Worm (Caenorhabditis elegans): Measurements from ENCODE around the gene ncx-7.

DNA sequence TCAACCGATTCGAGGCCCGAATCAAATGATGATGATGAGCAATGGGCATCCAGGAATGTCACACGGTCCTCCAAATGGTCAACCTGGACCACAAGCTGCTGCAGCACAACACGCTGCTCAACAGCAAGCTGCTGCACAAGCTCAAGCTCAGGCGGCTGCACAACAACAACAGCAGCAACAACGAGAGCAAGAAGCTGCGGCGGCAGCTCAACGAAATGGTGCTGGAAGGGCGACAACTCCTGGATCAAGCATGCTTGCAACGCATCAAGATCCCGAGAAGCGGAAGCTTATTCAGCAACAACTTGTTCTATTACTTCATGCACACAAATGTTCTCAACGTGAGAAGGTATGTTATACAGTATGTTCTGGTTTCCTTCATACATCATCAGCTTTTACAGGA lies 47.9 kb upstream of the ncx-7 start:
- TF ChIP-seq unc-62 (GFP tag; optimal IDR thresholded peaks at IDR 0.05) (no peak), nhr-27 (tag; optimal IDR thresholded peaks at IDR 0.05) (no peak), fkh-3 (tag; optimal IDR thresholded peaks at IDR 0.05) (no peak), tlf-1 (GFP tag; optimal IDR thresholded peaks at IDR 0.05) (no peak), let-607 (tag; optimal IDR thresholded peaks at IDR 0.05) (no peak), hmg-20 (GFP tag; IDR thresholded peaks at IDR 0.05) (no peak), ceh-27 (GFP tag; optimal IDR thresholded peaks at IDR 0.05) (no peak), T26A5.8 (tag; optimal IDR thresholded peaks at IDR 0.05) (no peak), pbrm-1 (GFP tag; IDR thresholded peaks at IDR 0.05) (no peak), unc-130 (GFP tag; optimal IDR thresholded peaks at IDR 0.05) (no peak), hmg-1.2 (GFP tag; IDR thresholded peaks at IDR 0.05) (no peak)

Data from whole organism, young adult.